Fruit fly (Drosophila melanogaster) whole organism, embryonic: ENCODE data around the gene CG14036.

Source experiments
- Bdp1 ChIP-seq: fragments of 200-800 bp; sonication (Bioruptor generic); optimal IDR thresholded peaks from 3 replicates; lab custom pipeline; 2016; ENCODE audit warnings: missing biosample characterization, missing genetic modification characterization
- CG10543 ChIP-seq: fragments of 200-800 bp; sonication (Bioruptor generic); optimal IDR thresholded peaks from 3 replicates; lab custom pipeline; 2017; ENCODE audit warnings: missing biosample characterization, mild to moderate bottlenecking, missing genetic modification characterization, moderate library complexity
- CG11504 ChIP-seq: fragments of 200-800 bp; sonication (Bioruptor generic); optimal IDR thresholded peaks from 3 replicates; lab custom pipeline; 2019; ENCODE audit warnings: missing biosample characterization, mild to moderate bottlenecking, missing genetic modification characterization, moderate library complexity
- CG12659 ChIP-seq: fragments of 200-800 bp; sonication (Bioruptor generic); optimal IDR thresholded peaks from 3 replicates; lab custom pipeline; 2017; ENCODE audit warnings: mild to moderate bottlenecking, missing biosample characterization, missing genetic modification reagents, missing genetic modification characterization
- CG12769 ChIP-seq: fragments of 200-800 bp; sonication (Bioruptor generic); optimal IDR thresholded peaks from 2 replicates; lab custom pipeline; 2019; ENCODE audit warnings: missing biosample characterization, mild to moderate bottlenecking, missing genetic modification characterization, moderate library complexity
- CG13424 ChIP-seq: fragments of 200-800 bp; sonication (Bioruptor generic); optimal IDR thresholded peaks from 2 replicates; lab custom pipeline; 2019; ENCODE audit warnings: missing biosample characterization, mild to moderate bottlenecking, missing genetic modification characterization, moderate library complexity
- CG13624 ChIP-seq: fragments of 200-800 bp; sonication (Bioruptor generic); optimal IDR thresholded peaks from 2 replicates; lab custom pipeline; 2016; ENCODE audit warnings: missing biosample characterization, missing genetic modification characterization
- CG16813 ChIP-seq: fragments of 200-800 bp; sonication (Bioruptor generic); IDR thresholded peaks from 3 replicates; pipeline ENCODE4 v1.3.6; 2022; ENCODE audit warnings: missing biosample characterization, missing genetic modification characterization; ENCODE audit not compliant: partially characterized antibody
- CG17568 ChIP-seq: fragments of 200-800 bp; sonication (Bioruptor generic); optimal IDR thresholded peaks from 2 replicates; lab custom pipeline; 2018; ENCODE audit warnings: missing biosample characterization, mild to moderate bottlenecking, missing genetic modification characterization, moderate library complexity
- CG2129 ChIP-seq: fragments of 200-800 bp; sonication (Bioruptor generic); IDR thresholded peaks from 2 replicates; pipeline ENCODE4 v1.3.6; 2022; ENCODE audit warnings: missing biosample characterization, missing genetic modification characterization; ENCODE audit not compliant: partially characterized antibody
- CG2199 ChIP-seq: fragments of 200-800 bp; sonication (Bioruptor generic); IDR thresholded peaks from 3 replicates; pipeline ENCODE4 v1.3.6; 2022; ENCODE audit warnings: missing biosample characterization, missing genetic modification characterization
- CG2202 ChIP-seq: fragments of 200-800 bp; sonication (Bioruptor generic); optimal IDR thresholded peaks from 2 replicates; lab custom pipeline; 2018; ENCODE audit warnings: missing biosample characterization, mild to moderate bottlenecking, missing genetic modification characterization
- CG2678 ChIP-seq: fragments of 200-800 bp; sonication (Bioruptor generic); optimal IDR thresholded peaks from 3 replicates; lab custom pipeline; 2019; ENCODE audit warnings: missing biosample characterization, mild to moderate bottlenecking, missing genetic modification characterization, moderate library complexity
- CG33557 ChIP-seq: fragments of 200-800 bp; sonication (Bioruptor generic); optimal IDR thresholded peaks from 2 replicates; lab custom pipeline; 2019; ENCODE audit warnings: missing biosample characterization, mild to moderate bottlenecking, missing genetic modification characterization, moderate library complexity
- CG34224 ChIP-seq: fragments of 200-800 bp; sonication (Bioruptor generic); IDR thresholded peaks from 3 replicates; pipeline ENCODE4 v1.3.6; 2022; ENCODE audit warnings: missing biosample characterization, missing genetic modification characterization; ENCODE audit not compliant: partially characterized antibody
- CG34376 ChIP-seq: fragments of 200-800 bp; sonication (Bioruptor generic); optimal IDR thresholded peaks from 2 replicates; lab custom pipeline; 2018; ENCODE audit warnings: missing biosample characterization, mild to moderate bottlenecking, missing genetic modification characterization
- CG34422 ChIP-seq: fragments of 200-800 bp; sonication (Bioruptor generic); IDR thresholded peaks from 3 replicates; pipeline ENCODE4 v1.3.6; 2022; ENCODE audit warnings: missing biosample characterization, missing genetic modification characterization
- CG4617 ChIP-seq: fragments of 200-800 bp; sonication (Bioruptor generic); optimal IDR thresholded peaks from 3 replicates; lab custom pipeline; 2016; ENCODE audit warnings: missing biosample characterization, missing genetic modification characterization, borderline replicate concordance
- CG4854 ChIP-seq: fragments of 200-800 bp; sonication (Bioruptor generic); optimal IDR thresholded peaks from 2 replicates; lab custom pipeline; 2016; ENCODE audit warnings: missing biosample characterization, missing genetic modification characterization, inconsistent platforms
- CG8359 ChIP-seq: fragments of 200-800 bp; sonication (Bioruptor generic); optimal IDR thresholded peaks from 2 replicates; lab custom pipeline; 2017; ENCODE audit warnings: missing biosample characterization, mild to moderate bottlenecking, missing genetic modification characterization, borderline replicate concordance
- CG9727 ChIP-seq: fragments of 200-800 bp; sonication (Bioruptor generic); optimal IDR thresholded peaks from 3 replicates; lab custom pipeline; 2017; ENCODE audit warnings: missing biosample characterization, mild to moderate bottlenecking, missing genetic modification characterization
- Drgx ChIP-seq: fragments of 200-800 bp; sonication (Bioruptor generic); IDR thresholded peaks from 2 replicates; pipeline ENCODE4 v1.3.6; 2022; ENCODE audit warnings: missing biosample characterization, missing genetic modification characterization
- E2f2 ChIP-seq: fragments of 200-800 bp; sonication (Bioruptor generic); IDR thresholded peaks from 2 replicates; pipeline ENCODE4 v1.3.6; 2022; ENCODE audit warnings: missing biosample characterization, missing genetic modification characterization
- Ets97D ChIP-seq: fragments of 200-800 bp; sonication (Bioruptor generic); optimal IDR thresholded peaks from 3 replicates; lab custom pipeline; 2016; ENCODE audit warnings: missing biosample characterization, missing genetic modification characterization
- Hmx ChIP-seq: fragments of 200-800 bp; sonication (Bioruptor generic); optimal IDR thresholded peaks from 2 replicates; lab custom pipeline; 2016; ENCODE audit warnings: missing biosample characterization, missing genetic modification characterization
- Nf-YA ChIP-seq: fragments of 200-800 bp; sonication (Bioruptor generic); IDR thresholded peaks from 2 replicates; pipeline ENCODE4 v1.3.6; 2022; ENCODE audit warnings: missing biosample characterization, missing genetic modification characterization
- Poxn ChIP-seq: fragments of 200-800 bp; sonication (Bioruptor generic); IDR thresholded peaks from 2 replicates; pipeline ENCODE4 v1.3.6; 2022; ENCODE audit warnings: missing biosample characterization, missing genetic modification characterization
- TFAM ChIP-seq: fragments of 200-800 bp; sonication (Bioruptor generic); optimal IDR thresholded peaks from 2 replicates; lab custom pipeline; 2017; ENCODE audit warnings: missing biosample characterization, missing genetic modification characterization, inconsistent platforms
- Xbp1 ChIP-seq: fragments of 200-800 bp; sonication (Bioruptor generic); optimal IDR thresholded peaks from 3 replicates; lab custom pipeline; 2016; ENCODE audit warnings: missing biosample characterization, mild to moderate bottlenecking, missing genetic modification characterization
- bcd ChIP-seq: fragments of 200-800 bp; sonication (Bioruptor generic); optimal IDR thresholded peaks from 2 replicates; lab custom pipeline; 2017; ENCODE audit warnings: missing biosample characterization, mild to moderate bottlenecking, missing genetic modification characterization
- caup ChIP-seq: fragments of 200-800 bp; sonication (Bioruptor generic); optimal IDR thresholded peaks from 3 replicates; lab custom pipeline; 2017; ENCODE audit warnings: missing biosample characterization, mild to moderate bottlenecking, missing genetic modification characterization, moderate library complexity; ENCODE audit not compliant: severe bottlenecking
- en ChIP-seq: fragments of 200-800 bp; sonication (Bioruptor generic); optimal IDR thresholded peaks from 2 replicates; lab custom pipeline; 2016; ENCODE audit warnings: missing biosample characterization, missing genetic modification characterization
- esg ChIP-seq: fragments of 200-800 bp; sonication (Bioruptor generic); conservative IDR thresholded peaks from 2 replicates; pipeline ENCODE4 v1.3.6; 2022; ENCODE audit warnings: missing biosample characterization, missing genetic modification characterization
- eyg ChIP-seq: fragments of 200-800 bp; sonication (Bioruptor generic); optimal IDR thresholded peaks from 3 replicates; lab custom pipeline; 2016; ENCODE audit warnings: missing biosample characterization, missing genetic modification characterization
- gcm ChIP-seq: fragments of 200-800 bp; sonication (Bioruptor generic); optimal IDR thresholded peaks from 2 replicates; lab custom pipeline; 2019; ENCODE audit warnings: missing biosample characterization, mild to moderate bottlenecking, missing genetic modification characterization, moderate library complexity
- grn ChIP-seq: fragments of 200-800 bp; sonication (Bioruptor generic); optimal IDR thresholded peaks from 3 replicates; lab custom pipeline; 2017; ENCODE audit warnings: missing biosample characterization, missing genetic modification characterization
- hkb ChIP-seq, 2 experiments: fragments of 200-800 bp in 1 of 2; fragments of >200 bp in 1 of 2; sonication (Bioruptor generic) in 1 of 2; IDR thresholded peaks in 1 of 2; optimal IDR thresholded peaks in 1 of 2; 2 replicates each; pipeline versions ENCODE4 v1.3.6 to Lab custom; 2017 to 2022; ENCODE audit warnings: missing biosample characterization in 1 of 2, missing genetic modification characterization in 1 of 2
- ken ChIP-seq: fragments of 200-800 bp; sonication (Bioruptor generic); IDR thresholded peaks from 3 replicates; pipeline ENCODE4 v1.3.6; 2022; ENCODE audit warnings: missing biosample characterization, missing genetic modification characterization
- lab ChIP-seq: fragments of 200-800 bp; sonication (Bioruptor generic); optimal IDR thresholded peaks from 3 replicates; lab custom pipeline; 2017; ENCODE audit warnings: missing biosample characterization, missing genetic modification characterization, mild to moderate bottlenecking, moderate library complexity, missing genetic modification reagents
- mirr ChIP-seq: fragments of 200-800 bp; sonication (Bioruptor generic); optimal IDR thresholded peaks from 3 replicates; lab custom pipeline; 2018; ENCODE audit warnings: missing biosample characterization, mild to moderate bottlenecking, missing genetic modification characterization
- nerfin-1 ChIP-seq: fragments of 200-800 bp; sonication (Bioruptor generic); optimal IDR thresholded peaks from 3 replicates; lab custom pipeline; 2019; ENCODE audit warnings: missing biosample characterization, mild to moderate bottlenecking, missing genetic modification characterization, moderate library complexity
- otp ChIP-seq: fragments of 200-800 bp; sonication (Bioruptor generic); IDR thresholded peaks from 3 replicates; pipeline ENCODE4, ENCODE4 v1.3.6; 2022; ENCODE audit warnings: missing biosample characterization, missing genetic modification characterization
- pb ChIP-seq: fragments of 200-800 bp; sonication (Bioruptor generic); optimal IDR thresholded peaks from 3 replicates; lab custom pipeline; 2016; ENCODE audit warnings: missing biosample characterization, missing genetic modification characterization
- psq ChIP-seq: fragments of 200-800 bp; sonication (Bioruptor generic); optimal IDR thresholded peaks from 2 replicates; lab custom pipeline; 2017; ENCODE audit warnings: missing biosample characterization, missing genetic modification characterization
- seq ChIP-seq: fragments of 200-800 bp; sonication (Bioruptor generic); IDR thresholded peaks from 2 replicates; pipeline ENCODE4 v1.3.6; 2022; ENCODE audit warnings: missing biosample characterization, missing genetic modification characterization
- twi ChIP-seq: fragments of 200-800 bp; optimal IDR thresholded peaks from 2 replicates; lab custom pipeline; 2019; ENCODE audit warnings: missing biosample characterization, mild to moderate bottlenecking, missing genetic modification characterization, moderate library complexity
- wdn ChIP-seq: fragments of 200-800 bp; sonication (Bioruptor generic); IDR thresholded peaks from 2 replicates; pipeline ENCODE4 v1.3.6; 2022; ENCODE audit warnings: missing biosample characterization, missing genetic modification characterization
- zfh2 ChIP-seq: fragments of 200-800 bp; sonication (Bioruptor generic); optimal IDR thresholded peaks from 2 replicates; lab custom pipeline; 2016; ENCODE audit warnings: missing biosample characterization, missing genetic modification characterization

Gene CG14036

DNA sequence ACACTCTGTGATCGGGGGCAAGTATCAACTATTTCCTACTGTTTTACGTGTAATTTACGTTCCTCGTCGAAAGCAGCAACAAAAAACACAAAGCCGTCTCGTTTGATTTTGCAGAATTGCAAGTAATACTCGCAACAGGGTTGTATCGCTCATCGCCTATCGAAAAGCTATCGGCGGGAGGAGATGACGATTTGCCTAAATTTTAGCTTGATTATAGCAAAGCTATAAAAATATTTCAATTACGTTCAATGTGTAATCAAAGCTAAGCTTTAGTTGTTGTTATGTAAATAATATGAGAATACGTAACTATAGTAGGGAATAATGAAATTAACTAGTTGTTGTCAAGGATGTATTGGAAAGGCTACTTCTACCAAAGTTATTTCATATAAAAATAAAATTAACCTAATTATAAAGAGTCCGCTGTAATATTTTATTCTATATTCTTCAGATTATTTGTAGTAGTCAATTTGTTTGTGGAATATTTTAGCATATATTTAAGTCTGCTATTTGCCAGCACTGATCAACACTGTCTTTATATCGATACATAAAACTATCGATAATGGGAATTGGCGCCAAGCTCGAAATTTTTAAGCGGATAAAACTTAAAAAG, 4.9 kb upstream of the CG14036 start, which contains the start of gene Rpn11 (continued):
- TF ChIP-seq otp (GFP tag; lab: Robert Waterston, UW), result no peak
- TF ChIP-seq wdn (GFP tag; lab: Robert Waterston, UW), result no peak
- TF ChIP-seq E2f2 (GFP tag; lab: Robert Waterston, UW), result peak; percentile 85
- TF ChIP-seq Xbp1, result peak; percentile 53
- TF ChIP-seq CG2678 (tag; lab: Kevin White, UChicago), result peak; percentile 75
- no peak for TF ChIP-seq seq (GFP tag; lab: Robert Waterston, UW)
- TF ChIP-seq esg (GFP tag; lab: Robert Waterston, UW), result peak; percentile 39
- TF ChIP-seq gcm (GFP tag; lab: Kevin White, UChicago), result peak; percentile 36
- peak; percentile 79 for TF ChIP-seq CG9727 (GFP tag; lab: Kevin White, UChicago)
- no peak for TF ChIP-seq CG2199 (GFP tag; lab: Robert Waterston, UW)
- TF ChIP-seq CG12659 (GFP tag; lab: Kevin White, UChicago), result peak; percentile 71
- no peak for TF ChIP-seq Drgx
- no peak for TF ChIP-seq TFAM (GFP tag; lab: Kevin White, UChicago)
- peak; percentile 19 for TF ChIP-seq CG4854
- peak; percentile 54 for TF ChIP-seq CG4617
- TF ChIP-seq CG17568, result peak; percentile 23
- TF ChIP-seq CG34224 (GFP tag; lab: Robert Waterston, UW), result 0 out of 3 replicates have a peak, but pooled peaks have one; percentile 42
- peak; percentile 52 for TF ChIP-seq nerfin-1 (tag; lab: Kevin White, UChicago)
- peak; percentile 8 for TF ChIP-seq CG8359 (GFP tag; lab: Kevin White, UChicago)
- peak; percentile 25 for TF ChIP-seq CG12769 (tag; lab: Kevin White, UChicago)
- peak; percentile 55 for TF ChIP-seq CG34376 (GFP tag; lab: Kevin White, UChicago)
- TF ChIP-seq bcd (GFP tag; lab: Kevin White, UChicago), result peak; percentile 64
- peak; percentile 73 for TF ChIP-seq CG11504 (tag; lab: Kevin White, UChicago)
- TF ChIP-seq caup (GFP tag; lab: Kevin White, UChicago), result peak; percentile 29
- TF ChIP-seq CG10543 (GFP tag; lab: Kevin White, UChicago), result peak; percentile 81
- no peak for TF ChIP-seq hkb (optimal IDR thresholded peaks at IDR 0.05; lab: Kevin White, UChicago)
- TF ChIP-seq hkb (GFP tag; IDR thresholded peaks at IDR 0.05; lab: Robert Waterston, UW), result no peak
- no peak for TF ChIP-seq Poxn
- TF ChIP-seq mirr (GFP tag; lab: Kevin White, UChicago), result peak; percentile 8
- no peak for TF ChIP-seq en (GFP tag; lab: Kevin White, UChicago)
- peak; percentile 15 for TF ChIP-seq Bdp1 (GFP tag; lab: Kevin White, UChicago)
- peak; percentile 62 for TF ChIP-seq lab (GFP tag; lab: Kevin White, UChicago)
- peak; percentile 23 for TF ChIP-seq Hmx (GFP tag; lab: Kevin White, UChicago)
- peak; percentile 24 for TF ChIP-seq Ets97D (GFP tag; lab: Kevin White, UChicago)
- TF ChIP-seq zfh2 (GFP tag; lab: Kevin White, UChicago), result peak; percentile 36
- TF ChIP-seq CG2202 (tag; lab: Kevin White, UChicago), result no peak
- TF ChIP-seq CG13424 (tag; lab: Kevin White, UChicago), result peak; percentile 70
- TF ChIP-seq CG33557, result peak; percentile 58
- TF ChIP-seq eyg (GFP tag; lab: Kevin White, UChicago), result no peak
- 0 out of 2 replicates have a peak, but pooled peaks have one; percentile 38 for TF ChIP-seq CG2129
- peak; percentile 52 for TF ChIP-seq CG13624
- TF ChIP-seq pb (GFP tag; lab: Kevin White, UChicago), result no peak
- TF ChIP-seq psq, result no peak
- TF ChIP-seq grn (GFP tag; lab: Kevin White, UChicago), result no peak
- TF ChIP-seq CG34422 (GFP tag; lab: Robert Waterston, UW), result no peak
- TF ChIP-seq Nf-YA, result no peak
- 0 out of 3 replicates have a peak, but pooled peaks have one; percentile 11 for TF ChIP-seq ken (GFP tag; lab: Robert Waterston, UW)
- TF ChIP-seq CG16813 (GFP tag; lab: Robert Waterston, UW), result peak; percentile 46; the same call in 1 of the 3 replicates
- TF ChIP-seq twi (tag; lab: Kevin White, UChicago), result peak; percentile 43
